Worm (Caenorhabditis elegans): ENCODE results near the gene nhr-12.

DNA sequence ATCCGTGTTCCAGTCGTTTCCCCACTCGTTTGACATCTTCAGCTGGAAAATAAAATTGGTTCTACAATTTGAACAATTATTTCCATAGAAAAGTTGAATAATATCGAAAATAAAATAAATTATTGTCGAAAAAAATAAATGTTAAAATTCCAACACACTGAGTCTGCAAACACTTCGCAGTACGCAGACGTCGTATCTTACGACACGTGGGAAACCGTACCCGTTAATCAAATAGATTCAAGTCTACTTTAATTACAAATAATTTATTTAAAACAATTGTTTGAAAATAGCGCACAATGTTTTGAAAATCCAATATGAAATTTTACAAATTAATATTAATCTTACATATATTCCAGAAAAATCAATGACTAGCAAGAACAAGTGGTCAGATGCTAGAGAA is 29.0 kb downstream of the nhr-12 start, which contains the start of gene yif-1:
- TF ChIP-seq sem-4 (tag; optimal IDR thresholded peaks at IDR 0.05) (no peak), egl-27 (tag; optimal IDR thresholded peaks at IDR 0.05) (no peak), zag-1 (tag; optimal IDR thresholded peaks at IDR 0.05) (no peak), snpc-4 (tag; optimal IDR thresholded peaks at IDR 0.05) (no peak), blmp-1 (tag; optimal IDR thresholded peaks at IDR 0.05; ENCODE audit: insufficient read depth) (no peak), nhr-6 (tag; optimal IDR thresholded peaks at IDR 0.05) (no peak), nhr-11 (tag; optimal IDR thresholded peaks at IDR 0.05) (no peak), nhr-21 (tag; optimal IDR thresholded peaks at IDR 0.05) (no peak), mbf-1 (tag; optimal IDR thresholded peaks at IDR 0.05) (no peak)

Measured in whole organism, L2 larva.